Fruit fly (Drosophila melanogaster) whole organism, embryonic: ENCODE data around the gene CG9628.

Experiments
- Aef1 ChIP-seq: fragments of 200-800 bp; sonication (Bioruptor generic); IDR thresholded peaks from 3 replicates; pipeline ENCODE4 v1.3.6; 2022; ENCODE audit warnings: missing biosample characterization, missing genetic modification characterization
- Antp ChIP-seq: fragments of 200-800 bp; sonication (Bioruptor generic); optimal IDR thresholded peaks from 3 replicates; lab custom pipeline; 2016; ENCODE audit warnings: missing biosample characterization, missing genetic modification characterization
- B-H1 ChIP-seq: fragments of 200-800 bp; sonication (Bioruptor generic); IDR thresholded peaks from 3 replicates; pipeline ENCODE4 v1.3.6; 2022; ENCODE audit warnings: missing biosample characterization, missing genetic modification characterization
- BEAF-32 ChIP-seq: fragments of 200-800 bp; sonication (Bioruptor generic); optimal IDR thresholded peaks from 3 replicates; lab custom pipeline; 2017; ENCODE audit warnings: missing biosample characterization, missing genetic modification characterization, mild to moderate bottlenecking, moderate library complexity, missing genetic modification reagents
- Bdp1 ChIP-seq: fragments of 200-800 bp; sonication (Bioruptor generic); optimal IDR thresholded peaks from 3 replicates; lab custom pipeline; 2016; ENCODE audit warnings: missing biosample characterization, missing genetic modification characterization
- CG10267 ChIP-seq: fragments of 200-800 bp; sonication (Bioruptor generic); optimal IDR thresholded peaks from 2 replicates; lab custom pipeline; 2018; ENCODE audit warnings: missing biosample characterization, mild to moderate bottlenecking, missing genetic modification characterization, moderate library complexity
- CG11560 ChIP-seq: fragments of 200-800 bp; sonication (Bioruptor generic); IDR thresholded peaks from 3 replicates; pipeline ENCODE4 v1.3.6; 2022; ENCODE audit warnings: missing biosample characterization, missing genetic modification characterization
- CG12219 ChIP-seq: fragments of 200-800 bp; sonication (Bioruptor generic); optimal IDR thresholded peaks from 3 replicates; lab custom pipeline; 2018; ENCODE audit warnings: missing biosample characterization, mild to moderate bottlenecking, missing genetic modification characterization
- CG13424 ChIP-seq: fragments of 200-800 bp; sonication (Bioruptor generic); optimal IDR thresholded peaks from 2 replicates; lab custom pipeline; 2019; ENCODE audit warnings: missing biosample characterization, mild to moderate bottlenecking, missing genetic modification characterization, moderate library complexity
- CG15073 ChIP-seq: fragments of 200-800 bp; sonication (Bioruptor generic); optimal IDR thresholded peaks from 2 replicates; lab custom pipeline; 2016; ENCODE audit warnings: missing biosample characterization, missing genetic modification characterization
- CG1603 ChIP-seq: fragments of 200-800 bp; sonication (Bioruptor generic); optimal IDR thresholded peaks from 2 replicates; lab custom pipeline; 2019; ENCODE audit warnings: missing biosample characterization, mild to moderate bottlenecking, missing genetic modification characterization, moderate library complexity
- CG16815 ChIP-seq: fragments of 200-800 bp; sonication (Bioruptor generic); optimal IDR thresholded peaks from 3 replicates; lab custom pipeline; 2017; ENCODE audit warnings: missing biosample characterization, mild to moderate bottlenecking, missing genetic modification characterization
- CG17385 ChIP-seq: fragments of 200-800 bp; sonication (Bioruptor generic); optimal IDR thresholded peaks from 3 replicates; lab custom pipeline; 2018; ENCODE audit warnings: missing biosample characterization, mild to moderate bottlenecking, missing genetic modification characterization
- CG17829 ChIP-seq: fragments of 200-800 bp; optimal IDR thresholded peaks from 2 replicates; lab custom pipeline; 2019; ENCODE audit warnings: missing biosample characterization, mild to moderate bottlenecking, missing genetic modification characterization, moderate library complexity
- CG18619 ChIP-seq: fragments of 200-800 bp; sonication (Bioruptor generic); optimal IDR thresholded peaks from 3 replicates; lab custom pipeline; 2017; ENCODE audit warnings: missing biosample characterization, mild to moderate bottlenecking, missing genetic modification characterization
- CG18764 ChIP-seq: fragments of 200-800 bp; sonication (Bioruptor generic); optimal IDR thresholded peaks from 3 replicates; lab custom pipeline; 2016; ENCODE audit warnings: missing biosample characterization, missing genetic modification characterization
- CG2116 ChIP-seq: fragments of 200-800 bp; sonication (Bioruptor generic); optimal IDR thresholded peaks from 3 replicates; lab custom pipeline; 2018; ENCODE audit warnings: missing biosample characterization, mild to moderate bottlenecking, missing genetic modification characterization
- CG2199 ChIP-seq: fragments of 200-800 bp; sonication (Bioruptor generic); IDR thresholded peaks from 3 replicates; pipeline ENCODE4 v1.3.6; 2022; ENCODE audit warnings: missing biosample characterization, missing genetic modification characterization
- CG2889 ChIP-seq: fragments of 200-800 bp; sonication (Bioruptor generic); IDR thresholded peaks from 3 replicates; pipeline ENCODE4 v1.3.6; 2022; ENCODE audit warnings: missing biosample characterization, missing genetic modification characterization
- CG31224 ChIP-seq: fragments of 200-800 bp; sonication (Bioruptor generic); IDR thresholded peaks from 2 replicates; pipeline ENCODE4 v1.3.6; 2022; ENCODE audit warnings: missing biosample characterization, missing genetic modification characterization
- CG3726 ChIP-seq: fragments of 200-800 bp; sonication (Bioruptor generic); IDR thresholded peaks from 3 replicates; pipeline ENCODE4, ENCODE4 v1.3.6; 2022; ENCODE audit warnings: missing biosample characterization, missing genetic modification characterization
- CG3995 ChIP-seq: fragments of 200-800 bp; sonication (Bioruptor generic); optimal IDR thresholded peaks from 3 replicates; lab custom pipeline; 2016; ENCODE audit warnings: missing biosample characterization, missing genetic modification characterization
- CG4707 ChIP-seq: fragments of 200-800 bp; sonication (Bioruptor generic); optimal IDR thresholded peaks from 2 replicates; lab custom pipeline; 2018; ENCODE audit warnings: missing biosample characterization, mild to moderate bottlenecking, missing genetic modification characterization, moderate library complexity
- CG6854 ChIP-seq: fragments of 200-800 bp; sonication (Bioruptor generic); optimal IDR thresholded peaks from 3 replicates; lab custom pipeline; 2017; ENCODE audit warnings: missing biosample characterization, mild to moderate bottlenecking, missing genetic modification characterization
- CG7372 ChIP-seq: fragments of 200-800 bp; sonication (Bioruptor generic); IDR thresholded peaks from 2 replicates; pipeline ENCODE4 v1.3.6; 2022; ENCODE audit warnings: missing biosample characterization, missing genetic modification characterization
- CG7745 ChIP-seq: fragments of 200-800 bp; sonication (Bioruptor generic); optimal IDR thresholded peaks from 2 replicates; lab custom pipeline; 2018; ENCODE audit warnings: missing biosample characterization, mild to moderate bottlenecking, missing genetic modification characterization, moderate library complexity
- CG7928 ChIP-seq: fragments of 200-800 bp; sonication (Bioruptor generic); optimal IDR thresholded peaks from 2 replicates; lab custom pipeline; 2017; ENCODE audit warnings: missing biosample characterization, mild to moderate bottlenecking, missing genetic modification characterization
- Dek ChIP-seq: fragments of 200-800 bp; sonication (Bioruptor generic); optimal IDR thresholded peaks from 3 replicates; lab custom pipeline; 2019; ENCODE audit warnings: missing biosample characterization, mild to moderate bottlenecking, missing genetic modification characterization, moderate library complexity
- Fer3 ChIP-seq: fragments of 200-800 bp; sonication (Bioruptor generic); optimal IDR thresholded peaks from 2 replicates; lab custom pipeline; 2018; ENCODE audit warnings: missing biosample characterization, mild to moderate bottlenecking, missing genetic modification characterization, moderate library complexity
- HLH3B ChIP-seq: fragments of 200-800 bp; sonication (Bioruptor generic); IDR thresholded peaks from 2 replicates; pipeline ENCODE4 v1.3.6; 2022; ENCODE audit warnings: missing biosample characterization, missing genetic modification characterization
- Mes4 ChIP-seq: fragments of 200-800 bp; sonication (Bioruptor generic); optimal IDR thresholded peaks from 2 replicates; lab custom pipeline; 2016; ENCODE audit warnings: missing biosample characterization, missing genetic modification characterization
- NFAT ChIP-seq: fragments of 200-800 bp; sonication (Bioruptor generic); IDR thresholded peaks from 2 replicates; pipeline ENCODE4 v1.3.6; 2022; ENCODE audit warnings: missing biosample characterization, missing genetic modification characterization
- Rx ChIP-seq: fragments of 200-800 bp; sonication (Bioruptor generic); IDR thresholded peaks from 2 replicates; pipeline ENCODE4 v1.3.6; 2022; ENCODE audit warnings: missing biosample characterization, missing genetic modification characterization
- Side ChIP-seq: fragments of 200-800 bp; sonication (Bioruptor generic); optimal IDR thresholded peaks from 2 replicates; lab custom pipeline; 2016; ENCODE audit warnings: missing biosample characterization, missing genetic modification characterization
- Sox100B ChIP-seq: fragments of 200-800 bp; sonication (Bioruptor generic); optimal IDR thresholded peaks from 3 replicates; lab custom pipeline; 2018; ENCODE audit warnings: missing biosample characterization, mild to moderate bottlenecking, missing genetic modification characterization
- aop ChIP-seq: fragments of 200-800 bp; sonication (Bioruptor generic); IDR thresholded peaks from 2 replicates; pipeline ENCODE4 v1.3.6; 2022; ENCODE audit warnings: missing biosample characterization, missing genetic modification characterization
- ap ChIP-seq: fragments of 200-800 bp; sonication (Bioruptor generic); IDR thresholded peaks from 2 replicates; pipeline ENCODE4 v1.3.6; 2022; ENCODE audit warnings: missing biosample characterization, missing genetic modification characterization
- ato ChIP-seq: fragments of 200-800 bp; sonication (Bioruptor generic); IDR thresholded peaks from 2 replicates; pipeline ENCODE4 v1.3.6; 2022; ENCODE audit warnings: missing biosample characterization, missing genetic modification characterization; ENCODE audit not compliant: partially characterized antibody
- br ChIP-seq: fragments of >200 bp; optimal IDR thresholded peaks from 2 replicates; lab custom pipeline; 2017
- hbn ChIP-seq: fragments of 200-800 bp; sonication (Bioruptor generic); IDR thresholded peaks from 2 replicates; pipeline ENCODE4 v1.3.6; 2022; ENCODE audit warnings: missing biosample characterization, missing genetic modification characterization; ENCODE audit not compliant: partially characterized antibody
- hkb ChIP-seq, 2 experiments: fragments of 200-800 bp in 1 of 2; fragments of >200 bp in 1 of 2; sonication (Bioruptor generic) in 1 of 2; IDR thresholded peaks in 1 of 2; optimal IDR thresholded peaks in 1 of 2; 2 replicates each; pipeline versions ENCODE4 v1.3.6 to Lab custom; 2017 to 2022; ENCODE audit warnings: missing biosample characterization in 1 of 2, missing genetic modification characterization in 1 of 2
- hth ChIP-seq: fragments of >200 bp; optimal IDR thresholded peaks from 2 replicates; lab custom pipeline; 2017; ENCODE audit warnings: inconsistent platforms
- maf-S ChIP-seq: fragments of 200-800 bp; sonication (Bioruptor generic); optimal IDR thresholded peaks from 2 replicates; lab custom pipeline; 2016; ENCODE audit warnings: missing biosample characterization, missing genetic modification characterization
- nau ChIP-seq: fragments of 200-800 bp; sonication (Bioruptor generic); optimal IDR thresholded peaks from 3 replicates; lab custom pipeline; 2017; ENCODE audit warnings: missing biosample characterization, mild to moderate bottlenecking, missing genetic modification characterization, missing genetic modification reagents
- schlank ChIP-seq: fragments of 200-800 bp; sonication (Bioruptor generic); optimal IDR thresholded peaks from 2 replicates; lab custom pipeline; 2018; ENCODE audit warnings: missing biosample characterization, mild to moderate bottlenecking, missing genetic modification characterization
- sima ChIP-seq: fragments of 200-800 bp; sonication (Bioruptor generic); optimal IDR thresholded peaks from 2 replicates; lab custom pipeline; 2016; ENCODE audit warnings: missing biosample characterization, missing genetic modification characterization
- tin ChIP-seq: fragments of 200-800 bp; sonication (Bioruptor generic); optimal IDR thresholded peaks from 3 replicates; lab custom pipeline; 2016; ENCODE audit warnings: missing biosample characterization, missing genetic modification characterization
- ttk ChIP-seq: fragments of 200-800 bp; sonication (Bioruptor generic); IDR thresholded peaks from 2 replicates; pipeline ENCODE4 v2.1.2; 2022; ENCODE audit warnings: missing biosample characterization, missing genetic modification characterization
- zen ChIP-seq: fragments of 200-800 bp; sonication (Bioruptor generic); optimal IDR thresholded peaks from 3 replicates; lab custom pipeline; 2018; ENCODE audit warnings: missing biosample characterization, mild to moderate bottlenecking, missing genetic modification characterization, moderate library complexity
- zfh1 ChIP-seq: fragments of 200-800 bp; sonication (Bioruptor generic); IDR thresholded peaks from 3 replicates; pipeline ENCODE4 v1.3.6; 2022; ENCODE audit warnings: missing biosample characterization, missing genetic modification characterization

Gene CG9628

dm6 chr3L:14661567-14662258, 39.1 kb downstream of the CG9628 start (continued):
- TF ChIP-seq Dek (peak; percentile 78), BEAF-32 (GFP tag; lab: Kevin White, UChicago) (no peak), maf-S (peak; percentile 66), CG4707 (GFP tag; lab: Kevin White, UChicago) (peak; percentile 26), CG18764 (GFP tag; lab: Kevin White, UChicago) (peak; percentile 47), ato (GFP tag; lab: Robert Waterston, UW) (no peak), hth (lab: Kevin White, UChicago) (no peak), CG2199 (no peak), Side (GFP tag; lab: Kevin White, UChicago) (peak; percentile 78), schlank (tag; lab: Kevin White, UChicago) (peak; percentile 37), CG18619 (GFP tag; lab: Kevin White, UChicago) (peak; percentile 67), nau (GFP tag; lab: Kevin White, UChicago) (peak; percentile 53), sima (peak; percentile 47), CG7745 (tag; lab: Kevin White, UChicago) (peak; percentile 55), CG3995 (GFP tag; lab: Kevin White, UChicago) (no peak), Antp (GFP tag; lab: Kevin White, UChicago) (peak; percentile 76), Rx (peak; percentile 78), CG2116 (GFP tag; lab: Kevin White, UChicago) (peak; percentile 24), CG15073 (GFP tag; lab: Kevin White, UChicago) (no peak), Aef1 (GFP tag; lab: Robert Waterston, UW) (peak; percentile 76), CG2889 (GFP tag; lab: Robert Waterston, UW) (peak; percentile 62; the same call in 1 of the 3 replicates), NFAT (GFP tag; lab: Robert Waterston, UW) (peak; percentile 66), Sox100B (GFP tag; lab: Kevin White, UChicago) (peak; percentile 71), CG17385 (GFP tag; lab: Kevin White, UChicago) (peak; percentile 76), CG6854 (peak; percentile 61), ttk (GFP tag; lab: Robert Waterston, UW) (peak; percentile 85), ap (GFP tag; lab: Robert Waterston, UW) (peak; percentile 69), CG10267 (peak; percentile 75), CG13424 (tag; lab: Kevin White, UChicago) (peak; percentile 87), Fer3 (tag; lab: Kevin White, UChicago) (peak; percentile 77), B-H1 (GFP tag; lab: Robert Waterston, UW) (peak; percentile 67), zfh1 (GFP tag; lab: Robert Waterston, UW) (peak; percentile 90), aop (GFP tag; lab: Robert Waterston, UW) (no peak), Mes4 (GFP tag; lab: Kevin White, UChicago) (peak; percentile 71), hkb (optimal IDR thresholded peaks at IDR 0.05; lab: Kevin White, UChicago) (no peak), hkb (GFP tag; IDR thresholded peaks at IDR 0.05; lab: Robert Waterston, UW) (peak; percentile 91), CG1603 (tag; lab: Kevin White, UChicago) (peak; percentile 76), CG16815 (GFP tag; lab: Kevin White, UChicago) (peak; percentile 45), CG17829 (tag; lab: Kevin White, UChicago) (peak; percentile 70), CG31224 (GFP tag; lab: Robert Waterston, UW) (peak; percentile 96), CG7372 (GFP tag; lab: Robert Waterston, UW) (peak; percentile 54), HLH3B (GFP tag; lab: Robert Waterston, UW) (peak; percentile 82), tin (peak; percentile 38), CG3726 (peak; percentile 51; the same call in 1 of the 3 replicates), CG11560 (tag; lab: Robert Waterston, UW) (peak; percentile 56; the same call in 1 of the 3 replicates), CG12219 (peak; percentile 80), hbn (GFP tag; lab: Robert Waterston, UW) (no peak), Bdp1 (GFP tag; lab: Kevin White, UChicago) (peak; percentile 64), CG7928 (GFP tag; lab: Kevin White, UChicago) (peak; percentile 12), br (lab: Kevin White, UChicago) (no peak), zen (tag; lab: Kevin White, UChicago) (peak; percentile 14)
